Fruit fly (Drosophila melanogaster): Measurements from ENCODE around the gene CG18549.

Gene CG18549

dm6 chr3R:12442601-12443533, 6.2 kb upstream of the CG18549 start (continued):
- TF ChIP-seq CG13624 (GFP tag; optimal IDR thresholded peaks at IDR 0.05): no peak
- TF ChIP-seq CG8765 (GFP tag; IDR thresholded peaks at IDR 0.05): no peak
- TF ChIP-seq zf30C (GFP tag; optimal IDR thresholded peaks at IDR 0.05): peak; percentile 51
- TF ChIP-seq tll (GFP tag; optimal IDR thresholded peaks at IDR 0.05): no peak
- TF ChIP-seq Hr78 (GFP tag; optimal IDR thresholded peaks at IDR 0.05): peak in 1 of 2 experiments; percentile 21
- TF ChIP-seq CG12219 (GFP tag; optimal IDR thresholded peaks at IDR 0.05): no peak
- TF ChIP-seq mam (GFP tag; optimal IDR thresholded peaks at IDR 0.05): peak; percentile 17
- peak; percentile 44 for TF ChIP-seq CG9727 (GFP tag; optimal IDR thresholded peaks at IDR 0.05)
- TF ChIP-seq CG4820 (GFP tag; optimal IDR thresholded peaks at IDR 0.05): no peak
- TF ChIP-seq slp2 (GFP tag; optimal IDR thresholded peaks at IDR 0.05): no peak
- peak; percentile 61 for TF ChIP-seq CG3281 (GFP tag; optimal IDR thresholded peaks at IDR 0.05)
- no peak for TF ChIP-seq CG11085 (GFP tag; IDR thresholded peaks at IDR 0.05)
- TF ChIP-seq vvl (GFP tag; IDR thresholded peaks at IDR 0.05): no peak
- TF ChIP-seq CG10979 (tag; optimal IDR thresholded peaks at IDR 0.05): no peak
- peak; percentile 58 for TF ChIP-seq CoRest (tag; optimal IDR thresholded peaks at IDR 0.05)
- TF ChIP-seq CG7839 (tag; optimal IDR thresholded peaks at IDR 0.05): peak; percentile 47
- TF ChIP-seq cad (GFP tag; optimal IDR thresholded peaks at IDR 0.05): no peak
- no peak for TF ChIP-seq CG6654 (GFP tag; optimal IDR thresholded peaks at IDR 0.05)
- no peak for TF ChIP-seq CG8944 (GFP tag; optimal IDR thresholded peaks at IDR 0.05)
- TF ChIP-seq otp (GFP tag; IDR thresholded peaks at IDR 0.05): no peak
- peak; percentile 36 for TF ChIP-seq CG12769 (tag; optimal IDR thresholded peaks at IDR 0.05)
- TF ChIP-seq CG2202 (tag; optimal IDR thresholded peaks at IDR 0.05): no peak
- TF ChIP-seq Ssrp (tag; optimal IDR thresholded peaks at IDR 0.05): no peak
- TF ChIP-seq CG12299 (tag; optimal IDR thresholded peaks at IDR 0.05): no peak
- no peak for TF ChIP-seq CG7928 (GFP tag; optimal IDR thresholded peaks at IDR 0.05)
- peak in 1 of 2 experiments; percentile 63 for TF ChIP-seq Hr51 (GFP tag; optimal IDR thresholded peaks at IDR 0.05)
- no peak for TF ChIP-seq Dad (GFP tag; optimal IDR thresholded peaks at IDR 0.05)
- peak; percentile 55 for TF ChIP-seq PHDP (tag; optimal IDR thresholded peaks at IDR 0.05)
- TF ChIP-seq Aef1 (GFP tag; IDR thresholded peaks at IDR 0.05): no peak
- no peak for TF ChIP-seq CG9797 (GFP tag; optimal IDR thresholded peaks at IDR 0.05)
- no peak for TF ChIP-seq D19A (tag; optimal IDR thresholded peaks at IDR 0.05)
- no peak for TF ChIP-seq CG1602 (GFP tag; optimal IDR thresholded peaks at IDR 0.05)
- TF ChIP-seq CG9215 (GFP tag; IDR thresholded peaks at IDR 0.05): peak; percentile 61
- TF ChIP-seq pnt (GFP tag; optimal IDR thresholded peaks at IDR 0.05): no peak
- peak; percentile 43 for TF ChIP-seq CG12659 (GFP tag; optimal IDR thresholded peaks at IDR 0.05)
- no peak for TF ChIP-seq CG4404 (GFP tag; IDR thresholded peaks at IDR 0.05)
- no peak for TF ChIP-seq Lhr (GFP tag; optimal IDR thresholded peaks at IDR 0.05)
- TF ChIP-seq Deaf1 (tag; optimal IDR thresholded peaks at IDR 0.05): peak; percentile 66
- no peak for TF ChIP-seq CG2875 (GFP tag; optimal IDR thresholded peaks at IDR 0.05)
- no peak for TF ChIP-seq Stat92E (GFP tag; optimal IDR thresholded peaks at IDR 0.05)
- TF ChIP-seq CG34224 (GFP tag; IDR thresholded peaks at IDR 0.05; ENCODE audit: partially characterized antibody): 0 out of 3 replicates have a peak, but pooled peaks have one; percentile 8
- TF ChIP-seq CG16863 (GFP tag; optimal IDR thresholded peaks at IDR 0.05): no peak
- TF ChIP-seq Kr (GFP tag; optimal IDR thresholded peaks at IDR 0.05): no peak
- no peak for TF ChIP-seq odd (GFP tag; optimal IDR thresholded peaks at IDR 0.05)
- no peak for TF ChIP-seq emc (GFP tag; optimal IDR thresholded peaks at IDR 0.05)
- no peak for TF ChIP-seq CG12236 (GFP tag; optimal IDR thresholded peaks at IDR 0.05)
- no peak for TF ChIP-seq BtbVII (GFP tag; optimal IDR thresholded peaks at IDR 0.05)
- no peak for TF ChIP-seq NC2α (GFP tag; optimal IDR thresholded peaks at IDR 0.05)

Measured in whole organism, embryonic.